Fruit fly (Drosophila melanogaster): ENCODE measurements around the gene Stt3A.

Gene Stt3A

DNA sequence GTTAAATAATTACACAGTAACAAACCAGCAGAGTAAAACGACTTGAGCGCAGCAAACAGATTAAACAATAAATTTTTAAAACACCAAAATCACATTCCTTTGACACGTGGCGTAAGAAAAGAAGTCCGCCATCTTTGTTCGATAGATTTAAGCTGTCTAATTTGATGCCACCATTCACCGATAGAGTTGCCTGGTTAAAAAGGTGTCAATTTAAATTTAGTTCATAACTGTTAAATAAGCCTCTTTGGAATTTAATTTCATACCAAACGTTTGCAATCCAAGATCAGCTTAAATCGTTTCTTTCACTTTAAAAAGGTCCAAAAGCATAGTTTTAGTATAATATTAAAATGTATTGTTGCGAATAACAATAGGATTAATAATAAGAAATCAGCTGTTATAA is 48.4 kb upstream of the Stt3A start, which contains the start of gene CG15446:
Gene CG15446, minus strand, starts transcription at position 101 of the 400 bp plus-strand sequence.
- no peak for TF ChIP-seq sc (optimal IDR thresholded peaks at IDR 0.05)
- no peak for TF ChIP-seq sc (GFP tag; optimal IDR thresholded peaks at IDR 0.05)
- peak; percentile 26 for TF ChIP-seq sens (GFP tag)
- TF ChIP-seq grau (tag; optimal IDR thresholded peaks at IDR 0.05) = no peak
- TF ChIP-seq H15 (GFP tag; IDR thresholded peaks at IDR 0.05) = no peak

- TF ChIP-seq CG7987 (GFP tag; optimal IDR thresholded peaks at IDR 0.05) = no peak
- TF ChIP-seq Deaf1 (tag; optimal IDR thresholded peaks at IDR 0.05) = peak; percentile 56
- no peak for TF ChIP-seq ERR (GFP tag; optimal IDR thresholded peaks at IDR 0.05)
- no peak for TF ChIP-seq croc (GFP tag; conservative IDR thresholded peaks at IDR 0.05)
- TF ChIP-seq CG3281 (GFP tag; optimal IDR thresholded peaks at IDR 0.05) = no peak
Measured at dm6 chrX:21093544-21093943, 39.8 kb upstream of the Stt3A start, which contains the start of gene stg1. stg1 (plus strand) TSS chrX:21093844.

DNA sequence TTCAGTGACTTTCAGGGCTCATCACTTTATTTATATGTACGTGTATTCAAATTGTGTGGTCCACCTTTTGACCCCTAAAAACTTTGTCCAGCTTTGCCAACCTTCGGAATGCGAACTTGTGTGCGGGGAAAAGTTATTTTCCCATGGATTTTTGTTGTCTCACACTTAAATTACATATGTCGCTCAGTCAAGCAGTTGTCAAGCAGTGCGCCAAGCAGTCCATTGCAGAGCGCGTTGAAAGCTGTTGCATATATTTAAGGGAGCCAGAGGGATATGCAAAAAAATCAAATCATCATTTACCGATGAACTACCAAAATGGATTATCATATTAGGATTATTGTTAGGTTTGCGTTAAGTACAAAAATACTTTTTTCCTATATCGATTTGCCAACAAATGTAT is 29.5 kb upstream of the Stt3A start:
- TF ChIP-seq ftz-f1 (GFP tag; optimal IDR thresholded peaks at IDR 0.05) (no peak), CG5953 (GFP tag; IDR thresholded peaks at IDR 0.05) (no peak), CG13624 (GFP tag; optimal IDR thresholded peaks at IDR 0.05) (no peak), Optix (GFP tag; IDR thresholded peaks at IDR 0.05) (no peak), Dp (GFP tag; optimal IDR thresholded peaks at IDR 0.05) (no peak), NFAT (GFP tag; IDR thresholded peaks at IDR 0.05) (no peak), CG2120 (GFP tag; optimal IDR thresholded peaks at IDR 0.05) (no peak), CG31365 (tag; optimal IDR thresholded peaks at IDR 0.05) (peak; percentile 93), Ets65A (GFP tag) (peak; percentile 22), CG8765 (GFP tag; IDR thresholded peaks at IDR 0.05) (no peak), fd96Cb (tag; optimal IDR thresholded peaks at IDR 0.05) (no peak), Dfd (GFP tag; optimal IDR thresholded peaks at IDR 0.05) (peak in 1 of 2 experiments; percentile 61), CG8290 (GFP tag; optimal IDR thresholded peaks at IDR 0.05) (peak; percentile 59), CG8290 (tag; optimal IDR thresholded peaks at IDR 0.05) (peak in 1 of 2 experiments; percentile 55), CG2678 (tag; optimal IDR thresholded peaks at IDR 0.05) (no peak), inv (GFP tag; IDR thresholded peaks at IDR 0.05; ENCODE audit: partially characterized antibody) (no peak), CG1233 (GFP tag; optimal IDR thresholded peaks at IDR 0.05) (no peak), sens (GFP tag) (peak; percentile 7), stwl (tag; optimal IDR thresholded peaks at IDR 0.05) (peak; percentile 67), CG32767 (GFP tag; IDR thresholded peaks at IDR 0.05) (no peak), Doc3 (GFP tag; IDR thresholded peaks at IDR 0.05; ENCODE audit: partially characterized antibody) (no peak), ham (GFP tag; IDR thresholded peaks at IDR 0.05) (no peak), ac (GFP tag; optimal IDR thresholded peaks at IDR 0.05) (no peak), CG6791 (GFP tag; IDR thresholded peaks at IDR 0.05; ENCODE audit: partially characterized antibody) (0 out of 3 replicates have a peak, but pooled peaks have one; percentile 27), YL-1 (GFP tag; optimal IDR thresholded peaks at IDR 0.05) (no peak), CG16813 (GFP tag; IDR thresholded peaks at IDR 0.05; ENCODE audit: partially characterized antibody) (no peak), CG2199 (GFP tag; IDR thresholded peaks at IDR 0.05) (0 out of 3 replicates have a peak, but pooled peaks have one; percentile 47), usp (GFP tag; optimal IDR thresholded peaks at IDR 0.05) (no peak), CG10462 (GFP tag; optimal IDR thresholded peaks at IDR 0.05) (no peak), PHDP (tag; optimal IDR thresholded peaks at IDR 0.05) (no peak), CG15514 (GFP tag; optimal IDR thresholded peaks at IDR 0.05) (no peak), Xrp1 (GFP tag; IDR thresholded peaks at IDR 0.05) (no peak)
